Worm (Caenorhabditis elegans) whole organism, L4 larva: ENCODE data around the gene rib-1.
A peak's percentile ranks its signal among the peaks of the same experiment; 100 is the strongest.

Experiments used
- D1046.2 ChIP-seq: fragments of 200-800 bp; sonication (Bioruptor generic); IDR thresholded peaks from 2 replicates; pipeline ENCODE4 v1.3.6; 2022; ENCODE audit warnings: missing genetic modification characterization, missing compliant biosample characterization
- F37D6.2 ChIP-seq: sonication (generic microtip); optimal IDR thresholded peaks from 2 replicates; lab custom pipeline; 2016; ENCODE audit warnings: mild to moderate bottlenecking, missing genetic modification characterization, missing compliant biosample characterization
- F49E8.2 ChIP-seq: sonication (generic microtip); optimal IDR thresholded peaks from 2 replicates; lab custom pipeline; 2016; ENCODE audit warnings: missing compliant biosample characterization, mild to moderate bottlenecking, missing genetic modification characterization, borderline replicate concordance
- T26A8.4 ChIP-seq: fragments of 200-800 bp; sonication (Bioruptor generic); IDR thresholded peaks from 2 replicates; pipeline ENCODE4 v1.3.6; 2022; ENCODE audit warnings: missing genetic modification characterization, missing compliant biosample characterization
- Y105C5A.15 ChIP-seq: fragments of 200-800 bp; sonication (Bioruptor generic); IDR thresholded peaks from 2 replicates; pipeline ENCODE4 v1.3.6; 2022; ENCODE audit warnings: missing genetic modification characterization, missing compliant biosample characterization
- Y48G9A.11 ChIP-seq: fragments of 200-800 bp; sonication (Bioruptor generic); IDR thresholded peaks from 2 replicates; pipeline ENCODE4 v1.3.6; 2022; ENCODE audit warnings: missing genetic modification reagents, missing genetic modification characterization, missing compliant biosample characterization
- ZK337.2 ChIP-seq: fragments of 200-800 bp; sonication (Bioruptor generic); IDR thresholded peaks from 2 replicates; pipeline ENCODE4 v1.3.6; 2022; ENCODE audit warnings: missing genetic modification reagents, missing genetic modification characterization, missing compliant biosample characterization
- ZK546.5 ChIP-seq, 2 experiments: sonication (generic microtip); optimal IDR thresholded peaks; 2 replicates each; lab custom pipeline; 2017; ENCODE audit warnings: missing biosample characterization in 2 of 2, missing genetic modification characterization in 2 of 2
- aha-1 ChIP-seq: fragments of 150-350 bp; peaks from one replicate; lab custom pipeline; 2014; ENCODE audit warnings: missing biosample characterization, missing genetic modification characterization
- ceh-20 ChIP-seq: fragments of 200-800 bp; sonication (Bioruptor generic); IDR thresholded peaks from 2 replicates; pipeline ENCODE4 v1.3.6; 2022; ENCODE audit warnings: missing genetic modification reagents, missing genetic modification characterization, missing compliant biosample characterization
- ceh-44 ChIP-seq: fragments of 200-800 bp; sonication (Bioruptor generic); IDR thresholded peaks from 2 replicates; pipeline ENCODE4 v1.3.6; 2022; ENCODE audit warnings: missing genetic modification reagents, missing genetic modification characterization, missing compliant biosample characterization
- daf-16 ChIP-seq, 3 experiments: sonication (generic microtip); optimal IDR thresholded peaks; 2 replicates each; lab custom pipeline; 2016 to 2017; ENCODE audit warnings: missing genetic modification characterization in 3 of 3, missing genetic modification reagents in 3 of 3, mild to moderate bottlenecking in 2 of 3, missing compliant biosample characterization in 2 of 3, missing biosample characterization in 1 of 3, moderate library complexity in 1 of 3
- dmd-6 ChIP-seq: fragments of 200-800 bp; sonication (Bioruptor generic); IDR thresholded peaks from 2 replicates; pipeline ENCODE4 v1.3.6; 2022; ENCODE audit warnings: missing genetic modification reagents, missing genetic modification characterization, missing compliant biosample characterization
- dmd-8 ChIP-seq: fragments of 200-800 bp; sonication (Bioruptor generic); IDR thresholded peaks from 2 replicates; pipeline ENCODE4 v1.3.6; 2022; ENCODE audit warnings: missing genetic modification characterization, missing compliant biosample characterization
- dmd-9 ChIP-seq: fragments of 200-800 bp; sonication (Bioruptor generic); IDR thresholded peaks from 2 replicates; pipeline ENCODE4 v1.3.6; 2022; ENCODE audit warnings: missing genetic modification reagents, missing genetic modification characterization, missing compliant biosample characterization
- egl-43 ChIP-seq: fragments of 200-800 bp; sonication (Bioruptor generic); IDR thresholded peaks from 2 replicates; pipeline ENCODE4 v1.3.6; 2022; ENCODE audit warnings: missing genetic modification reagents, missing genetic modification characterization, missing compliant biosample characterization
- fos-1 ChIP-seq: fragments of 150-350 bp; optimal IDR thresholded peaks from 2 replicates; lab custom pipeline; 2014; ENCODE audit warnings: missing biosample characterization, missing genetic modification characterization
- gei-8 ChIP-seq: fragments of 200-800 bp; sonication (Bioruptor generic); optimal IDR thresholded peaks from 2 replicates; lab custom pipeline; 2018; ENCODE audit warnings: mild to moderate bottlenecking, missing genetic modification characterization, missing compliant biosample characterization
- hif-1 ChIP-seq, 2 experiments: sonication (generic microtip); optimal IDR thresholded peaks; 2 replicates each; lab custom pipeline; 2016 to 2017; ENCODE audit warnings: missing compliant biosample characterization in 2 of 2, missing genetic modification characterization in 2 of 2, missing genetic modification reagents in 2 of 2, missing genotype in 2 of 2, mild to moderate bottlenecking in 1 of 2
- hlh-11 ChIP-seq: fragments of 200-800 bp; sonication (Bioruptor generic); optimal IDR thresholded peaks from 2 replicates; lab custom pipeline; 2018; ENCODE audit warnings: mild to moderate bottlenecking, missing genetic modification characterization, missing compliant biosample characterization
- hlh-30 ChIP-seq: sonication (generic microtip); optimal IDR thresholded peaks from 2 replicates; lab custom pipeline; 2017; ENCODE audit warnings: antibody characterized with exemption, mild to moderate bottlenecking, missing genetic modification characterization, missing compliant biosample characterization; ENCODE audit not compliant: insufficient read depth
- hmg-1.1 ChIP-seq: fragments of 200-800 bp; sonication (Bioruptor generic); IDR thresholded peaks from 2 replicates; pipeline ENCODE4 v1.3.6; 2022; ENCODE audit warnings: missing genetic modification reagents, missing genetic modification characterization, missing compliant biosample characterization
- lir-3 ChIP-seq: sonication (generic microtip); optimal IDR thresholded peaks from 2 replicates; lab custom pipeline; 2016; ENCODE audit warnings: mild to moderate bottlenecking, missing genetic modification characterization, missing compliant biosample characterization
- mep-1 ChIP-seq: fragments of 150-350 bp; sonication (generic microtip); optimal IDR thresholded peaks from 3 replicates; lab custom pipeline; 2014; ENCODE audit warnings: missing biosample characterization, missing genetic modification characterization
- mxl-2 ChIP-seq: fragments of 200-800 bp; sonication (Bioruptor generic); conservative IDR thresholded peaks from 2 replicates; pipeline ENCODE4 v1.3.6; 2022; ENCODE audit warnings: missing genetic modification reagents, missing genetic modification characterization, missing compliant biosample characterization
- mxl-3 ChIP-seq: fragments of 200-800 bp; sonication (Bioruptor generic); optimal IDR thresholded peaks from 2 replicates; lab custom pipeline; 2018; ENCODE audit warnings: mild to moderate bottlenecking, missing genetic modification characterization, missing compliant biosample characterization
- nhr-237 ChIP-seq: sonication (generic microtip); optimal IDR thresholded peaks from 2 replicates; lab custom pipeline; 2017; ENCODE audit warnings: missing biosample characterization, missing genetic modification characterization
- nhr-42 ChIP-seq: fragments of 200-800 bp; sonication (Bioruptor generic); IDR thresholded peaks from 2 replicates; pipeline ENCODE4 v1.3.6; 2022; ENCODE audit warnings: missing genetic modification characterization, missing compliant biosample characterization
- nhr-6 ChIP-seq: fragments of 150-350 bp; optimal IDR thresholded peaks from 2 replicates; lab custom pipeline; 2014; ENCODE audit warnings: missing biosample characterization, missing genetic modification characterization
- nhr-76 ChIP-seq: fragments of 150-350 bp; optimal IDR thresholded peaks from 2 replicates; lab custom pipeline; 2014; ENCODE audit warnings: missing biosample characterization, missing genetic modification characterization
- saeg-2 ChIP-seq: fragments of 200-800 bp; sonication (Bioruptor generic); IDR thresholded peaks from 2 replicates; pipeline ENCODE4 v1.3.6; 2022; ENCODE audit warnings: missing genetic modification reagents, missing genetic modification characterization, missing compliant biosample characterization
- sdz-12 ChIP-seq: fragments of 200-800 bp; sonication (Bioruptor generic); optimal IDR thresholded peaks from 2 replicates; lab custom pipeline; 2018; ENCODE audit warnings: mild to moderate bottlenecking, missing genetic modification characterization, missing compliant biosample characterization
- set-16 ChIP-seq: fragments of 200-800 bp; sonication (Bioruptor generic); IDR thresholded peaks from 2 replicates; pipeline ENCODE4 v1.3.6; 2022; ENCODE audit warnings: missing genetic modification reagents, missing genetic modification characterization, missing compliant biosample characterization
- skn-1 ChIP-seq: fragments of 150-350 bp; optimal IDR thresholded peaks from 2 replicates; lab custom pipeline; 2014; ENCODE audit warnings: missing biosample characterization, missing genetic modification characterization
- snpc-4 ChIP-seq: fragments of 150-350 bp; optimal IDR thresholded peaks from 2 replicates; lab custom pipeline; 2014; ENCODE audit warnings: missing biosample characterization, missing genetic modification characterization
- tag-97 ChIP-seq: fragments of 200-800 bp; sonication (Bioruptor generic); IDR thresholded peaks from 2 replicates; pipeline ENCODE4 v1.3.6; 2022; ENCODE audit warnings: missing genetic modification characterization, missing compliant biosample characterization
- unc-62 ChIP-seq, 3 experiments: fragments of 150-350 bp in 1 of 3; sonication (generic microtip); optimal IDR thresholded peaks in 2 of 3; peaks in 1 of 3; 1 replicate in 1 of 3; 2 replicates in 2 of 3; lab custom pipeline; 2014 to 2017; ENCODE audit warnings: missing biosample characterization in 3 of 3, missing genetic modification characterization in 3 of 3, missing genetic modification reagents in 3 of 3, missing genotype in 1 of 3
- zip-2 ChIP-seq: fragments of 150-350 bp; optimal IDR thresholded peaks from 2 replicates; lab custom pipeline; 2014; ENCODE audit warnings: missing biosample characterization, missing genetic modification characterization
- ztf-7 ChIP-seq: fragments of 150-350 bp; optimal IDR thresholded peaks from 2 replicates; lab custom pipeline; 2014; ENCODE audit warnings: missing biosample characterization, missing genetic modification characterization

Gene rib-1

DNA sequence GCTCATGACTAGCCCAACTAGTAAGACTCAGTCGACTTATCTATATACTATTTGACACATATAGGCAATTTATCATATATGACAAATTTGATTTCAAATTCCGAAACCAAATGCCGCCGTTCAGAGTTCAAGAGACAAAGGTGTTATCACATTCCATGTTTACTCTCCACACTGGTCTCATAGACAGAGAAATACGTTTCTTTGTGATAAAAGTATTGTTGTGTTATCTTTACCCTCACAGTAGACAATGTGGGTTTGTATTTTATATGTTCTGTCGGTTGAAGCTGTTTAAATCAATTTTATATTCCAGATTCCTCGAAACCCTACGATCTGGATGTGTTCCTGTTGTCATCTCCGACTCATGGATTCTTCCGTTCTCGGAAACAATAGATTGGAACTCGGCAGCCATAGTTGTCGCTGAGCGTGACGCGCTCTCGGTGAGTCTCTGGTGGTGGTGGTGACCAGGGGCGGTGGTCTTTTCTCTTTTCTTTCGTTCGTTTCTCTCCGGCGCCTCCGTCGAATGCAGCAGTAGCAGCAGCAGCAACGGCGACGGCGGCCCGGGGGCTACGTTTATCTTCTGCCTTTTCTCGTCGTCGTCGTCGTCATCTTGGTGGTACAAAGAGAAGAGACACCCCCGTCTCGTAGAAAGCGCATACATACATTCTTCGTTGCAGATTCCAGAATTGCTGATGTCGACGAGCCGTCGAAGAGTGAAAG, 4.0 kb downstream of the rib-1 start (continued):
- no peak for TF ChIP-seq F49E8.2 (tag; lab: Kevin White, UChicago)

DNA sequence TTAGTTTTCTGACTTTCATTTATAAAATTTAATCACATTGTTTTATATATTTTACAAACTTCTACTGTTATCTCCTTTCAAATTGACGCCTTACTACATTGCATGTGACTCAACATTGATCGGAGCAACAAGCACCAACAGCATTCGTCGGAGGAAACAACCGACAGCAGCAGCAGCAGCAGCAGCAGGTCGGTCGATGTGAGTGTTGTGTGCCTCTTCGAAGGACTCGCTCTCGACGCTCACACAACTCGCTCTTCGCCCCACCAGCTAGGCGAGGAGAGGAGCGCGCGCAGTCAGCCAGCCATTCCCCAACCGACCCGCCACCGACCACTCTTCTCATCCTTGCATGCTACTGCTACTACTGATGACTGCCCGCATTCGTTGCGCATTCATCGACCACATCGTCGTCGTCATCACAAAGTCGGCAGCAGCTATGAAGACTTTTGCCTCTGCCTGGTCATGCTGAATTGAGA, 5.3 kb downstream of the rib-1 start, which contains the start of gene F12F6.1:
F12F6.1 (plus strand) TSS at position 51 of the 473 bp plus-strand sequence.
- no peak for TF ChIP-seq Y105C5A.15 (GFP tag; lab: Robert Waterston, UW)
- TF ChIP-seq ceh-44 (GFP tag; lab: Robert Waterston, UW) = 0 out of 2 replicates have a peak, but pooled peaks have one; percentile 14
- peak; percentile 30 for TF ChIP-seq nhr-6 (tag; lab: Kevin White, UChicago)
- no peak for TF ChIP-seq mxl-2 (GFP tag; lab: Robert Waterston, UW)
- peak; percentile 84 for TF ChIP-seq egl-43 (GFP tag; lab: Robert Waterston, UW)
- TF ChIP-seq hmg-1.1 = peak; percentile 27; the same call in 1 of the 2 replicates
- TF ChIP-seq skn-1 (tag; lab: Kevin White, UChicago) = no peak
- no peak for TF ChIP-seq sdz-12
- no peak for TF ChIP-seq lir-3 (tag; lab: Kevin White, UChicago)
- no peak for TF ChIP-seq nhr-237
- TF ChIP-seq dmd-9 = 0 out of 2 replicates have a peak, but pooled peaks have one; percentile 11
- peak; percentile 33 for TF ChIP-seq F37D6.2 (tag; lab: Kevin White, UChicago)
- TF ChIP-seq set-16 (GFP tag; lab: Robert Waterston, UW) = peak; percentile 95
- TF ChIP-seq Y48G9A.11 = 0 out of 2 replicates have a peak, but pooled peaks have one; percentile 44
- TF ChIP-seq ZK546.5 (tag; optimal IDR thresholded peaks at IDR 0.05; lab: Kevin White, UChicago) = no peak
- TF ChIP-seq daf-16 (GFP tag; optimal IDR thresholded peaks at IDR 0.05; lab: Kevin White, UChicago) = no peak
- TF ChIP-seq daf-16 (tag; optimal IDR thresholded peaks at IDR 0.05; lab: Kevin White, UChicago) = peak; percentile 45
- 0 out of 2 replicates have a peak, but pooled peaks have one; percentile 53 for TF ChIP-seq dmd-8 (GFP tag; lab: Robert Waterston, UW)
- TF ChIP-seq nhr-42 = no peak
- no peak for TF ChIP-seq zip-2 (tag; lab: Kevin White, UChicago)
- 0 out of 2 replicates have a peak, but pooled peaks have one; percentile 42 for TF ChIP-seq ceh-20 (GFP tag; lab: Robert Waterston, UW)
- no peak for TF ChIP-seq saeg-2
- TF ChIP-seq hlh-30 (tag; lab: Kevin White, UChicago) = peak; percentile 60
- no peak for TF ChIP-seq snpc-4 (tag; lab: Kevin White, UChicago)
- TF ChIP-seq T26A8.4 (GFP tag; lab: Robert Waterston, UW) = no peak
- TF ChIP-seq hlh-11 = peak; percentile 48
- TF ChIP-seq hif-1 (tag; optimal IDR thresholded peaks at IDR 0.05; lab: Kevin White, UChicago) = no peak
- TF ChIP-seq mep-1 (tag; lab: Kevin White, UChicago) = peak; percentile 38
- TF ChIP-seq fos-1 = no peak
- TF ChIP-seq tag-97 (GFP tag; lab: Robert Waterston, UW) = no peak
- peak; percentile 10 for TF ChIP-seq mxl-3 (GFP tag; lab: Kevin White, UChicago)
- TF ChIP-seq nhr-76 (tag; lab: Kevin White, UChicago) = no peak
- no peak for TF ChIP-seq D1046.2 (GFP tag; lab: Robert Waterston, UW)
- no peak for TF ChIP-seq aha-1 (tag; lab: Kevin White, UChicago)
- no peak for TF ChIP-seq ZK337.2
- TF ChIP-seq ztf-7 (tag; lab: Kevin White, UChicago) = no peak
- TF ChIP-seq dmd-6 (GFP tag; lab: Robert Waterston, UW) = 0 out of 2 replicates have a peak, but pooled peaks have one; percentile 18
- no peak for TF ChIP-seq unc-62 (GFP tag; optimal IDR thresholded peaks at IDR 0.05 in 1 of 2; lab: Kevin White, UChicago)
- no peak for TF ChIP-seq unc-62 (tag; optimal IDR thresholded peaks at IDR 0.05; lab: Kevin White, UChicago)
- TF ChIP-seq gei-8 (GFP tag; lab: Kevin White, UChicago) = no peak
